Worm (Caenorhabditis elegans) whole organism, L4 larva: ENCODE results near the gene fbxb-102.

Source experiments
- Y5F2A.4 ChIP-seq: fragments of 200-800 bp; sonication (Bioruptor generic); optimal IDR thresholded peaks from 2 replicates; lab custom pipeline; 2018; ENCODE audit warnings: mild to moderate bottlenecking, missing genetic modification characterization, missing compliant biosample characterization
- aha-1 ChIP-seq: fragments of 150-350 bp; peaks from one replicate; lab custom pipeline; 2014; ENCODE audit warnings: missing biosample characterization, missing genetic modification characterization
- aly-2 ChIP-seq: sonication (generic microtip); optimal IDR thresholded peaks from 2 replicates; lab custom pipeline; 2018; ENCODE audit warnings: missing biosample characterization, missing genetic modification characterization
- fkh-10 ChIP-seq: fragments of 150-350 bp; optimal IDR thresholded peaks from 2 replicates; lab custom pipeline; 2014; ENCODE audit warnings: missing biosample characterization, missing genetic modification reagents, missing genetic modification characterization
- gei-8 ChIP-seq: fragments of 200-800 bp; sonication (Bioruptor generic); optimal IDR thresholded peaks from 2 replicates; lab custom pipeline; 2018; ENCODE audit warnings: mild to moderate bottlenecking, missing genetic modification characterization, missing compliant biosample characterization
- lin-15B ChIP-seq: fragments of 150-350 bp; sonication (generic microtip); optimal IDR thresholded peaks from 3 replicates; lab custom pipeline; 2014; ENCODE audit warnings: missing biosample characterization, missing genetic modification characterization
- lin-39 ChIP-seq: fragments of 150-350 bp; optimal IDR thresholded peaks from 2 replicates; lab custom pipeline; 2014; ENCODE audit warnings: missing biosample characterization, missing genetic modification reagents, missing genetic modification characterization
- mdt-29 ChIP-seq: fragments of 200-800 bp; sonication (Bioruptor generic); IDR thresholded peaks from 2 replicates; pipeline ENCODE4 v1.3.6; 2022; ENCODE audit warnings: missing genetic modification reagents, missing genetic modification characterization, missing compliant biosample characterization
- mes-2 ChIP-seq: sonication (generic microtip); optimal IDR thresholded peaks from 2 replicates; lab custom pipeline; 2016; ENCODE audit warnings: missing genotype, mild to moderate bottlenecking, missing genetic modification characterization, missing compliant biosample characterization; ENCODE audit not compliant: poor library complexity, severe bottlenecking
- mxl-2 ChIP-seq: fragments of 200-800 bp; sonication (Bioruptor generic); conservative IDR thresholded peaks from 2 replicates; pipeline ENCODE4 v1.3.6; 2022; ENCODE audit warnings: missing genetic modification reagents, missing genetic modification characterization, missing compliant biosample characterization
- mxl-3 ChIP-seq: fragments of 200-800 bp; sonication (Bioruptor generic); optimal IDR thresholded peaks from 2 replicates; lab custom pipeline; 2018; ENCODE audit warnings: mild to moderate bottlenecking, missing genetic modification characterization, missing compliant biosample characterization
- nhr-102 ChIP-seq: sonication (generic microtip); optimal IDR thresholded peaks from 2 replicates; lab custom pipeline; 2016; ENCODE audit warnings: mild to moderate bottlenecking, missing genetic modification characterization, moderate library complexity, missing compliant biosample characterization
- nhr-11 ChIP-seq: fragments of 150-350 bp; optimal IDR thresholded peaks from 2 replicates; lab custom pipeline; 2014; ENCODE audit warnings: missing biosample characterization, missing genetic modification characterization
- nhr-111 ChIP-seq: fragments of 200-800 bp; sonication (Bioruptor generic); optimal IDR thresholded peaks from 2 replicates; lab custom pipeline; 2018; ENCODE audit warnings: mild to moderate bottlenecking, missing genetic modification characterization, missing compliant biosample characterization
- nhr-237 ChIP-seq: sonication (generic microtip); optimal IDR thresholded peaks from 2 replicates; lab custom pipeline; 2017; ENCODE audit warnings: missing biosample characterization, missing genetic modification characterization
- nhr-28 ChIP-seq: fragments of 150-350 bp; optimal IDR thresholded peaks from 2 replicates; lab custom pipeline; 2014; ENCODE audit warnings: missing biosample characterization, missing genetic modification characterization
- nhr-76 ChIP-seq: fragments of 150-350 bp; optimal IDR thresholded peaks from 2 replicates; lab custom pipeline; 2014; ENCODE audit warnings: missing biosample characterization, missing genetic modification characterization
- rbr-2 ChIP-seq: sonication (generic microtip); optimal IDR thresholded peaks from 2 replicates; lab custom pipeline; 2016; ENCODE audit warnings: missing genotype, missing genetic modification characterization, missing compliant biosample characterization
- sdz-12 ChIP-seq: fragments of 200-800 bp; sonication (Bioruptor generic); optimal IDR thresholded peaks from 2 replicates; lab custom pipeline; 2018; ENCODE audit warnings: mild to moderate bottlenecking, missing genetic modification characterization, missing compliant biosample characterization
- set-16 ChIP-seq: fragments of 200-800 bp; sonication (Bioruptor generic); IDR thresholded peaks from 2 replicates; pipeline ENCODE4 v1.3.6; 2022; ENCODE audit warnings: missing genetic modification reagents, missing genetic modification characterization, missing compliant biosample characterization
- snpc-1.2 ChIP-seq: fragments of 200-800 bp; sonication (Bioruptor generic); IDR thresholded peaks from 2 replicates; pipeline ENCODE4 v1.3.6; 2022; ENCODE audit warnings: missing genetic modification reagents, missing genetic modification characterization, missing compliant biosample characterization
- snpc-4 ChIP-seq: fragments of 150-350 bp; optimal IDR thresholded peaks from 2 replicates; lab custom pipeline; 2014; ENCODE audit warnings: missing biosample characterization, missing genetic modification characterization
- spr-1 ChIP-seq: sonication (generic microtip); optimal IDR thresholded peaks from 2 replicates; lab custom pipeline; 2016; ENCODE audit warnings: mild to moderate bottlenecking, missing genetic modification characterization, missing compliant biosample characterization
- tag-97 ChIP-seq: fragments of 200-800 bp; sonication (Bioruptor generic); IDR thresholded peaks from 2 replicates; pipeline ENCODE4 v1.3.6; 2022; ENCODE audit warnings: missing genetic modification characterization, missing compliant biosample characterization
- unc-62 ChIP-seq, 3 experiments: fragments of 150-350 bp in 1 of 3; sonication (generic microtip); optimal IDR thresholded peaks in 2 of 3; peaks in 1 of 3; 1 replicate in 1 of 3; 2 replicates in 2 of 3; lab custom pipeline; 2014 to 2017; ENCODE audit warnings: missing biosample characterization in 3 of 3, missing genetic modification characterization in 3 of 3, missing genetic modification reagents in 3 of 3, missing genotype in 1 of 3
- zag-1 ChIP-seq: fragments of 150-350 bp; optimal IDR thresholded peaks from 2 replicates; lab custom pipeline; 2014; ENCODE audit warnings: missing biosample characterization, missing genetic modification characterization
- zip-2 ChIP-seq: fragments of 150-350 bp; optimal IDR thresholded peaks from 2 replicates; lab custom pipeline; 2014; ENCODE audit warnings: missing biosample characterization, missing genetic modification characterization
- ztf-11 ChIP-seq: fragments of 150-350 bp; optimal IDR thresholded peaks from 2 replicates; lab custom pipeline; 2014; ENCODE audit warnings: missing biosample characterization, missing genetic modification characterization

The fbxb-102 gene

DNA sequence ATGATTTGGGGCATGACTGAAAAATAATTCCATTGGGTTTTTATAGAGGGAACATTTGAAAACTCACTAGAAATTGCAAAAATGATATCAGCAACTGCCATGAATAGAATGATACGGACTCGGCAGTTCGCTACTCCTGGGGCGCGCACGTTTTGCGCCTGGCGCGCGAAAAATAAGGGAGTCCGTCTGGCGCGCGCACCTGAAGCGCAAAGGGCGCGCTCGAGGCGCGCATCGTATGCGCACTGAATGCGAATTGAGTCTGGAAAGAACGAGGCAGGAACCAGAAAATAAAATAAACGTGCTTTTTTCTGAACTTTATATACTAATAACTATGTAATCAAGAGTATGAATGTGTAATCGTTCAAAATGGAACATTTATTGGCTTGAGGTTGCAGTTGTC is 41.6 kb upstream of the fbxb-102 start, which contains the start of gene Y57A10C.10:
Gene Y57A10C.10 (minus strand): TSS at position 101 of the 400 bp plus-strand sequence.
- peak; percentile 12; the same call in 1 of the 2 replicates for TF ChIP-seq set-16 (GFP tag; lab: Robert Waterston, UW)

DNA sequence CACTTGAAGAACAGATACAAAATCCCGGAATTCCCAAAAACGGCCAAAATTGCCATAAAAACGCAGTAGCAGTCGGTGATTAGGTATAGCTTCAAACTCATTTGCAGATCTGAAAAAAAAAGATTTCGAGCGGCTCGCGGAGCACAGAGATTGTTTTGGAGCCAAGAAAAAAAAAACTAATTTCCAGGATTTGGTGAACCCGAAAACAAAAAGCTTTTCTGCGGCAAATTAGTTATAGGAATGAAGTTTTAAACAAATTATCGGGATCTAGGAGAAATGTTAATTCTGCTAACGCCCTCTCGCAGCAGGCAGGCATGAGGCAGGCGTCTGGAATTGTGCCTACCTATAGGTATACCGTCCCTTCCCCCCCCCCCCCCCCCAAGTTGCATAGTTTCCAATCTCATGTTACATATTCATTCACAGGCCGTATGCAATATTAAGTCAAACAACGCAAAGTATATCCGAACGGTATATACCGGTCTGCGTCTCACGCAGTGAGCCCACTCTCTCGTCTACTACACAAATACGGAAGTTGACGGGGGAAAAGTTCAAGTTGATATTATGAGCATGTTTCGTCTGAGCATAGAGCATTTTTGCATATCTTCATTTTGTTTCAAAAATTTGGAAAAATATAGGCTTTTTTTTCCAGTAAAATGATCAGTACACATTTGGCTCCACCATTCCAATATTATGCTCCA is 37.9 kb upstream of the fbxb-102 start, which contains the start of the genes W05H5.1 and pitr-6:
Gene W05H5.1 (minus strand): TSS at position 101 of the 698 bp plus-strand sequence.
Gene pitr-6 (plus strand): TSS at position 648 of the 698 bp plus-strand sequence.
- no peak for TF ChIP-seq mxl-3 (GFP tag; lab: Kevin White, UChicago)
- TF ChIP-seq Y5F2A.4 (GFP tag; lab: Kevin White, UChicago), result no peak
- peak; percentile 55 for TF ChIP-seq aha-1 (tag; lab: Kevin White, UChicago)
- TF ChIP-seq mdt-29 (GFP tag; lab: Robert Waterston, UW), result no peak

ce11 chrII:12448241-12448640 is 34.5 kb upstream of the fbxb-102 start, which contains the start of gene srh-27:
Gene srh-27 (plus strand): TSS chrII:12448541.
- TF ChIP-seq ztf-11 (no peak), sdz-12 (GFP tag; lab: Kevin White, UChicago) (no peak), mxl-2 (GFP tag; lab: Robert Waterston, UW) (no peak), nhr-237 (tag; lab: Kevin White, UChicago) (no peak), spr-1 (tag; lab: Kevin White, UChicago) (no peak), rbr-2 (tag; lab: Kevin White, UChicago) (no peak), tag-97 (GFP tag; lab: Robert Waterston, UW) (no peak), gei-8 (no peak), snpc-1.2 (GFP tag; lab: Robert Waterston, UW) (no peak), mes-2 (tag; lab: Kevin White, UChicago) (no peak), nhr-11 (tag; lab: Kevin White, UChicago) (no peak), aly-2 (tag; lab: Kevin White, UChicago) (no peak), mxl-3 (GFP tag; lab: Kevin White, UChicago) (no peak)

DNA sequence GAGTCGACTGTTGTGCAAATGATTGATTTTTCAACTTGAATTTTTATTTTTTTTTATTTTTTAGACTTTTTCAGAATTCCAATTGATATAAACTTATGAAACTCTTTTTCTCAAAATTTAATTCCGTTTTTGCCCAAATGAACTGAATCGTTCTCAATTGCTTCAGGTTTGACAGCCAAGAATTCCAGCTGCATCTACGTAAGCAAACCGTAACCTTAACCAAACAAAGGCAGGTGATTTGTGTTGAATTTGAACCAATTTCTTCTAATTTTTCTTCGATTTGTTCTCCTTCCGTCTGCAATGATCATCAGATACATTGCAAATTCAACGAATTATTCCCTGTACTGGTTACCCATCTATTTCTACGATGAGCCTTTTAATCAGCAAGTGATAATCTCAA is 32.9 kb upstream of the fbxb-102 start, which contains the start of gene sre-34:
Gene sre-34 (plus strand): TSS at position 301 of the 400 bp plus-strand sequence.
- no peak for TF ChIP-seq zag-1 (tag; lab: Kevin White, UChicago)
- no peak for TF ChIP-seq set-16 (GFP tag; lab: Robert Waterston, UW)
- no peak for TF ChIP-seq nhr-111
- TF ChIP-seq nhr-28 (tag; lab: Kevin White, UChicago), result no peak
- TF ChIP-seq lin-39 (tag; lab: Kevin White, UChicago), result no peak
- TF ChIP-seq ztf-11, result no peak
- no peak for TF ChIP-seq nhr-76 (tag; lab: Kevin White, UChicago)

- TF ChIP-seq aha-1 (tag; lab: Kevin White, UChicago) (peak; percentile 81), nhr-102 (tag; lab: Kevin White, UChicago) (no peak), fkh-10 (no peak), unc-62 (GFP tag; optimal IDR thresholded peaks at IDR 0.05 in 1 of 2; lab: Kevin White, UChicago) (no peak), unc-62 (tag; optimal IDR thresholded peaks at IDR 0.05; lab: Kevin White, UChicago) (no peak)
Observed at ce11 chrII:12452754-12453352, 29.9 kb upstream of the fbxb-102 start, which contains the start of the genes sre-35 and sre-33. Gene sre-35 (minus strand): TSS chrII:12452854. Gene sre-33 (plus strand): TSS chrII:12453302.

DNA sequence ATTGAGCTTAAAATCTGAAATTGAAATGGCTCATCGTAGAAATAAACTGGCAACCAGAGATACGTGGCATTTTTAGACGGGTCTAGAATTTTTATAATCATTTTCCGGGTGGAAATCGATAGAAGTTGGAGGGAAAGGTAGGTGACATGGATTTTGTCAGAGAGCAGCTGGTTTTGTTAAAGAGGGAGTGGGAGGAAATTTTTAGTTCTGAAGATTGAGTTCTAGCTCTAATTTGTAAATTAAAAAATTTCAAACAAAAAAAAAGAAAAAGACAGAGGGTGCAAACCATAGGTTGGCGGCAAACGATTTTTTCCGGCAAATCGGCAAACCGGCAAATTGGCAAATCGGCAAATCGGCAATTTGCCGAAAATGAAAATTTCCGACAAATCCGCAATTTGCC is 26.1 kb upstream of the fbxb-102 start, which contains the start of gene sre-32:
Gene sre-32 (minus strand): TSS at position 101 of the 400 bp plus-strand sequence.
- no peak for TF ChIP-seq snpc-4 (tag; lab: Kevin White, UChicago)

DNA sequence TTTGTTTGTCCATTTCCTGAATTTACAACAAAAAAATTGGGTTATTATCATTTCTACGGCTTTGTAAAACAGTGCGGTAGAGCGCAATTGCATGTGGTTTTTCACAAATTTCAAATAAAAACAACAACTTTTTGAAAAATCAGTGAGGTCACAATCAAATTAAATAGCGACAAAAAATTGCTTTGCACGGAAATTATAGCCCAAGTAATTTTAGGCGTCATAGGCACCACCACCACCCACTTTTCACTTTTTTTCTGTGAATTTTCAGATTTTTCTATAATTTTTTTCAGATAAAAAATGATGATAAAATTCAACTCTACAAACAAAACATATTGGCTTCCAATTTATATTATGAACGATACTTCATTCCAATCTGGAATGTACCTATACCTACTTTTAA is 25.4 kb upstream of the fbxb-102 start, which contains the start of gene sre-38:
Gene sre-38 (plus strand): TSS at position 301 of the 400 bp plus-strand sequence.
- no peak for TF ChIP-seq lin-15B (tag; lab: Kevin White, UChicago)
- no peak for TF ChIP-seq zip-2 (tag; lab: Kevin White, UChicago)
